Worm (Caenorhabditis elegans) whole organism, L2 larva: ENCODE results near the gene F41F3.9.

Source experiments
- R02D3.7 ChIP-seq: fragments of 150-350 bp; optimal IDR thresholded peaks from 2 replicates; lab custom pipeline; 2014; ENCODE audit warnings: missing biosample characterization, missing genetic modification characterization
- elt-1 ChIP-seq: fragments of 150-350 bp; optimal IDR thresholded peaks from 2 replicates; lab custom pipeline; 2014; ENCODE audit warnings: missing biosample characterization, missing genetic modification characterization
- fos-1 ChIP-seq: fragments of 150-350 bp; optimal IDR thresholded peaks from 2 replicates; lab custom pipeline; 2014; ENCODE audit warnings: missing biosample characterization, missing genetic modification characterization
- nhr-129 ChIP-seq: fragments of 150-350 bp; optimal IDR thresholded peaks from 2 replicates; lab custom pipeline; 2014; ENCODE audit warnings: missing biosample characterization, missing genetic modification characterization
- nhr-23 ChIP-seq: fragments of 150-350 bp; optimal IDR thresholded peaks from 2 replicates; lab custom pipeline; 2014; ENCODE audit warnings: missing biosample characterization, missing genetic modification reagents, missing genetic modification characterization
- sem-4 ChIP-seq: fragments of 150-350 bp; optimal IDR thresholded peaks from 2 replicates; lab custom pipeline; 2014; ENCODE audit warnings: missing biosample characterization, missing genetic modification reagents, missing genetic modification characterization
- unc-62 ChIP-seq: fragments of 150-350 bp; optimal IDR thresholded peaks from 2 replicates; lab custom pipeline; 2014; ENCODE audit warnings: missing biosample characterization, missing genetic modification reagents, missing genetic modification characterization
- ztf-11 ChIP-seq: sonication (generic microtip); optimal IDR thresholded peaks from 2 replicates; lab custom pipeline; 2017; ENCODE audit warnings: missing biosample characterization, missing genetic modification characterization

ce11 chrV:4672487-4672886, 17.2 kb downstream of the F41F3.9 start, which contains the start of gene K03B4.9:
- no peak for TF ChIP-seq fos-1 (tag; lab: Kevin White, UChicago)
- TF ChIP-seq R02D3.7 (tag; lab: Kevin White, UChicago): no peak
- no peak for TF ChIP-seq elt-1 (tag; lab: Kevin White, UChicago)
- no peak for TF ChIP-seq ztf-11 (tag; lab: Kevin White, UChicago)
- TF ChIP-seq unc-62 (GFP tag; lab: Kevin White, UChicago): no peak
- no peak for TF ChIP-seq nhr-23 (tag; lab: Kevin White, UChicago)
- TF ChIP-seq nhr-129: no peak
- no peak for TF ChIP-seq sem-4
